Fruit fly (Drosophila melanogaster) whole organism, embryonic: ENCODE measurements around the gene anchor.

Experiments
- B-H2 ChIP-seq: fragments of 200-800 bp; sonication (Bioruptor generic); optimal IDR thresholded peaks from 2 replicates; lab custom pipeline; 2018; ENCODE audit warnings: missing biosample characterization, mild to moderate bottlenecking, missing genetic modification characterization
- CG12391 ChIP-seq: fragments of 200-800 bp; sonication (Bioruptor generic); optimal IDR thresholded peaks from 3 replicates; lab custom pipeline; 2018; ENCODE audit warnings: missing biosample characterization, mild to moderate bottlenecking, missing genetic modification characterization, moderate library complexity
- CG12942 ChIP-seq: fragments of 200-800 bp; sonication (Bioruptor generic); optimal IDR thresholded peaks from 3 replicates; lab custom pipeline; 2016; ENCODE audit warnings: missing biosample characterization, missing genetic modification characterization
- CG14014 ChIP-seq: fragments of 200-800 bp; sonication (Bioruptor generic); IDR thresholded peaks from 2 replicates; pipeline ENCODE4 v1.3.6; 2022; ENCODE audit warnings: missing biosample characterization, missing genetic modification characterization
- CG14441 ChIP-seq: fragments of 200-800 bp; sonication (Bioruptor generic); IDR thresholded peaks from 2 replicates; pipeline ENCODE4 v1.3.6; 2022; ENCODE audit warnings: missing biosample characterization, missing genetic modification characterization
- CG15514 ChIP-seq: fragments of 200-800 bp; sonication (Bioruptor generic); optimal IDR thresholded peaks from 3 replicates; lab custom pipeline; 2017; ENCODE audit warnings: missing biosample characterization, missing genetic modification characterization, mild to moderate bottlenecking, moderate library complexity, missing genetic modification reagents
- CG16863 ChIP-seq: fragments of 200-800 bp; sonication (Bioruptor generic); optimal IDR thresholded peaks from 3 replicates; lab custom pipeline; 2016; ENCODE audit warnings: missing biosample characterization, missing genetic modification characterization
- CG17568 ChIP-seq: fragments of 200-800 bp; sonication (Bioruptor generic); optimal IDR thresholded peaks from 2 replicates; lab custom pipeline; 2018; ENCODE audit warnings: missing biosample characterization, mild to moderate bottlenecking, missing genetic modification characterization, moderate library complexity
- CG17829 ChIP-seq: fragments of 200-800 bp; optimal IDR thresholded peaks from 2 replicates; lab custom pipeline; 2019; ENCODE audit warnings: missing biosample characterization, mild to moderate bottlenecking, missing genetic modification characterization, moderate library complexity
- CG18764 ChIP-seq: fragments of 200-800 bp; sonication (Bioruptor generic); optimal IDR thresholded peaks from 3 replicates; lab custom pipeline; 2016; ENCODE audit warnings: missing biosample characterization, missing genetic modification characterization
- CG30431 ChIP-seq: fragments of 200-800 bp; sonication (Bioruptor generic); optimal IDR thresholded peaks from 2 replicates; lab custom pipeline; 2017; ENCODE audit warnings: missing biosample characterization, missing genetic modification characterization
- CG32767 ChIP-seq: fragments of 200-800 bp; sonication (Bioruptor generic); IDR thresholded peaks from 2 replicates; pipeline ENCODE4 v1.3.6; 2022; ENCODE audit warnings: missing biosample characterization, missing genetic modification characterization
- CG42726 ChIP-seq: fragments of 200-800 bp; sonication (Bioruptor generic); IDR thresholded peaks from 2 replicates; pipeline ENCODE4 v1.3.6; 2022; ENCODE audit warnings: missing biosample characterization, missing genetic modification characterization; ENCODE audit not compliant: partially characterized antibody
- CG4328 ChIP-seq: fragments of 200-800 bp; sonication (Bioruptor generic); optimal IDR thresholded peaks from 3 replicates; lab custom pipeline; 2017; ENCODE audit warnings: missing biosample characterization, missing genetic modification reagents, missing genetic modification characterization
- CG4820 ChIP-seq: fragments of 200-800 bp; sonication (Bioruptor generic); optimal IDR thresholded peaks from 3 replicates; lab custom pipeline; 2016; ENCODE audit warnings: missing biosample characterization, missing genetic modification characterization
- CG6175 ChIP-seq: fragments of 200-800 bp; sonication (Bioruptor generic); IDR thresholded peaks from 3 replicates; pipeline ENCODE4 v1.3.6; 2022; ENCODE audit warnings: missing biosample characterization, missing genetic modification characterization
- CG6689 ChIP-seq: fragments of 200-800 bp; sonication (Bioruptor generic); IDR thresholded peaks from 2 replicates; pipeline ENCODE4 v1.3.6; 2022; ENCODE audit warnings: missing biosample characterization, missing genetic modification characterization
- CG7556 ChIP-seq: fragments of 200-800 bp; sonication (Bioruptor generic); optimal IDR thresholded peaks from 2 replicates; lab custom pipeline; 2017; ENCODE audit warnings: missing biosample characterization, mild to moderate bottlenecking, missing genetic modification characterization
- CG9727 ChIP-seq: fragments of 200-800 bp; sonication (Bioruptor generic); optimal IDR thresholded peaks from 3 replicates; lab custom pipeline; 2017; ENCODE audit warnings: missing biosample characterization, mild to moderate bottlenecking, missing genetic modification characterization
- CTCF ChIP-seq: fragments of 200-800 bp; sonication (Bioruptor generic); optimal IDR thresholded peaks from 2 replicates; lab custom pipeline; 2017; ENCODE audit warnings: missing biosample characterization, mild to moderate bottlenecking, missing genetic modification characterization, moderate library complexity
- CrebB ChIP-seq: fragments of 200-800 bp; sonication (Bioruptor generic); optimal IDR thresholded peaks from 3 replicates; lab custom pipeline; 2018; ENCODE audit warnings: missing biosample characterization, mild to moderate bottlenecking, missing genetic modification characterization
- D19A ChIP-seq: fragments of 200-800 bp; optimal IDR thresholded peaks from 3 replicates; lab custom pipeline; 2019; ENCODE audit warnings: missing biosample characterization, mild to moderate bottlenecking, missing genetic modification characterization, moderate library complexity
- Dad ChIP-seq: fragments of 200-800 bp; sonication (Bioruptor generic); optimal IDR thresholded peaks from 3 replicates; lab custom pipeline; 2016; ENCODE audit warnings: missing biosample characterization, missing genetic modification characterization
- Dek ChIP-seq: fragments of 200-800 bp; sonication (Bioruptor generic); optimal IDR thresholded peaks from 3 replicates; lab custom pipeline; 2019; ENCODE audit warnings: missing biosample characterization, mild to moderate bottlenecking, missing genetic modification characterization, moderate library complexity
- Gsc ChIP-seq: fragments of 200-800 bp; sonication (Bioruptor generic); IDR thresholded peaks from 2 replicates; pipeline ENCODE4 v1.3.6; 2022; ENCODE audit warnings: missing biosample characterization, missing genetic modification characterization
- Jarid2 ChIP-seq: fragments of 200-800 bp; sonication (Bioruptor generic); optimal IDR thresholded peaks from 3 replicates; lab custom pipeline; 2017; ENCODE audit warnings: mild to moderate bottlenecking, missing biosample characterization, missing genetic modification reagents, missing genetic modification characterization
- Kr ChIP-seq: fragments of 200-800 bp; sonication (Bioruptor generic); optimal IDR thresholded peaks from 2 replicates; lab custom pipeline; 2017; ENCODE audit warnings: missing biosample characterization, mild to moderate bottlenecking, missing genetic modification characterization
- MTF-1 ChIP-seq: fragments of 200-800 bp; sonication (Bioruptor generic); optimal IDR thresholded peaks from 2 replicates; lab custom pipeline; 2018; ENCODE audit warnings: missing biosample characterization, mild to moderate bottlenecking, missing genetic modification characterization, borderline replicate concordance
- Meics ChIP-seq: fragments of 200-800 bp; sonication (Bioruptor generic); optimal IDR thresholded peaks from 2 replicates; lab custom pipeline; 2017; ENCODE audit warnings: missing biosample characterization, mild to moderate bottlenecking, missing genetic modification characterization
- Neu2 ChIP-seq: fragments of 200-800 bp; sonication (Bioruptor generic); optimal IDR thresholded peaks from 3 replicates; lab custom pipeline; 2016; ENCODE audit warnings: missing biosample characterization, missing genetic modification characterization, borderline replicate concordance
- Ptx1 ChIP-seq: fragments of 200-800 bp; sonication (Bioruptor generic); IDR thresholded peaks from 2 replicates; pipeline ENCODE4 v1.3.6; 2022; ENCODE audit warnings: missing biosample characterization, missing genetic modification characterization
- Tbp ChIP-seq: fragments of >200 bp; optimal IDR thresholded peaks from 2 replicates; lab custom pipeline; 2018; ENCODE audit warnings: missing biosample characterization, missing genetic modification characterization
- Xbp1 ChIP-seq: fragments of 200-800 bp; sonication (Bioruptor generic); optimal IDR thresholded peaks from 3 replicates; lab custom pipeline; 2016; ENCODE audit warnings: missing biosample characterization, mild to moderate bottlenecking, missing genetic modification characterization
- abd-A ChIP-seq: fragments of 200-800 bp; sonication (Bioruptor generic); optimal IDR thresholded peaks from 3 replicates; lab custom pipeline; 2019; ENCODE audit warnings: missing biosample characterization, mild to moderate bottlenecking, missing genetic modification characterization, moderate library complexity
- al ChIP-seq: fragments of 200-800 bp; sonication (Bioruptor generic); IDR thresholded peaks from 2 replicates; pipeline ENCODE4 v1.3.6; 2022; ENCODE audit warnings: missing biosample characterization, missing genetic modification characterization
- cg ChIP-seq: fragments of 200-800 bp; sonication (Bioruptor generic); optimal IDR thresholded peaks from 3 replicates; lab custom pipeline; 2019; ENCODE audit warnings: missing biosample characterization, mild to moderate bottlenecking, missing genetic modification characterization, moderate library complexity
- dimm ChIP-seq: fragments of 200-800 bp; sonication (Bioruptor generic); IDR thresholded peaks from 2 replicates; pipeline ENCODE4 v1.3.6; 2022; ENCODE audit warnings: missing biosample characterization, missing genetic modification characterization
- gcm ChIP-seq: fragments of 200-800 bp; sonication (Bioruptor generic); optimal IDR thresholded peaks from 2 replicates; lab custom pipeline; 2019; ENCODE audit warnings: missing biosample characterization, mild to moderate bottlenecking, missing genetic modification characterization, moderate library complexity
- nom ChIP-seq: fragments of 200-800 bp; sonication (Bioruptor generic); optimal IDR thresholded peaks from 2 replicates; lab custom pipeline; 2017; ENCODE audit warnings: missing biosample characterization, missing genetic modification characterization, mild to moderate bottlenecking, moderate library complexity, missing genetic modification reagents
- psq ChIP-seq: fragments of 200-800 bp; sonication (Bioruptor generic); optimal IDR thresholded peaks from 2 replicates; lab custom pipeline; 2017; ENCODE audit warnings: missing biosample characterization, missing genetic modification characterization
- pzg ChIP-seq: fragments of 200-800 bp; sonication (Bioruptor generic); optimal IDR thresholded peaks from 3 replicates; lab custom pipeline; 2018; ENCODE audit warnings: missing biosample characterization, mild to moderate bottlenecking, missing genetic modification characterization, moderate library complexity
- repo ChIP-seq: fragments of 200-800 bp; sonication (Bioruptor generic); optimal IDR thresholded peaks from 2 replicates; lab custom pipeline; 2016; ENCODE audit warnings: missing biosample characterization, missing genetic modification characterization
- sd ChIP-seq: fragments of 200-800 bp; sonication (Bioruptor generic); optimal IDR thresholded peaks from 3 replicates; lab custom pipeline; 2018; ENCODE audit warnings: missing biosample characterization, mild to moderate bottlenecking, missing genetic modification characterization, moderate library complexity
- seq ChIP-seq: fragments of 200-800 bp; sonication (Bioruptor generic); IDR thresholded peaks from 2 replicates; pipeline ENCODE4 v1.3.6; 2022; ENCODE audit warnings: missing biosample characterization, missing genetic modification characterization
- so ChIP-seq: fragments of 200-800 bp; sonication (Bioruptor generic); IDR thresholded peaks from 3 replicates; pipeline ENCODE4 v1.3.6; 2022; ENCODE audit warnings: missing biosample characterization, missing genetic modification characterization
- tll ChIP-seq, 2 experiments: fragments of 200-800 bp in 1 of 2; fragments of >200 bp in 1 of 2; sonication (Bioruptor generic) in 1 of 2; optimal IDR thresholded peaks; 2 replicates each; lab custom pipeline; 2017 to 2019; ENCODE audit warnings: missing biosample characterization in 2 of 2, missing genetic modification characterization in 2 of 2, mild to moderate bottlenecking in 1 of 2, moderate library complexity in 1 of 2
- vfl ChIP-seq: fragments of 200-800 bp; sonication (Bioruptor generic); optimal IDR thresholded peaks from 2 replicates; lab custom pipeline; 2016; ENCODE audit warnings: missing biosample characterization, missing genetic modification characterization
- wdn ChIP-seq: fragments of 200-800 bp; sonication (Bioruptor generic); IDR thresholded peaks from 2 replicates; pipeline ENCODE4 v1.3.6; 2022; ENCODE audit warnings: missing biosample characterization, missing genetic modification characterization
- zen2 ChIP-seq: fragments of 200-800 bp; sonication (Bioruptor generic); IDR thresholded peaks from 3 replicates; pipeline ENCODE4 v1.3.6; 2022; ENCODE audit warnings: missing biosample characterization, missing genetic modification characterization; ENCODE audit not compliant: partially characterized antibody

Gene anchor

DNA sequence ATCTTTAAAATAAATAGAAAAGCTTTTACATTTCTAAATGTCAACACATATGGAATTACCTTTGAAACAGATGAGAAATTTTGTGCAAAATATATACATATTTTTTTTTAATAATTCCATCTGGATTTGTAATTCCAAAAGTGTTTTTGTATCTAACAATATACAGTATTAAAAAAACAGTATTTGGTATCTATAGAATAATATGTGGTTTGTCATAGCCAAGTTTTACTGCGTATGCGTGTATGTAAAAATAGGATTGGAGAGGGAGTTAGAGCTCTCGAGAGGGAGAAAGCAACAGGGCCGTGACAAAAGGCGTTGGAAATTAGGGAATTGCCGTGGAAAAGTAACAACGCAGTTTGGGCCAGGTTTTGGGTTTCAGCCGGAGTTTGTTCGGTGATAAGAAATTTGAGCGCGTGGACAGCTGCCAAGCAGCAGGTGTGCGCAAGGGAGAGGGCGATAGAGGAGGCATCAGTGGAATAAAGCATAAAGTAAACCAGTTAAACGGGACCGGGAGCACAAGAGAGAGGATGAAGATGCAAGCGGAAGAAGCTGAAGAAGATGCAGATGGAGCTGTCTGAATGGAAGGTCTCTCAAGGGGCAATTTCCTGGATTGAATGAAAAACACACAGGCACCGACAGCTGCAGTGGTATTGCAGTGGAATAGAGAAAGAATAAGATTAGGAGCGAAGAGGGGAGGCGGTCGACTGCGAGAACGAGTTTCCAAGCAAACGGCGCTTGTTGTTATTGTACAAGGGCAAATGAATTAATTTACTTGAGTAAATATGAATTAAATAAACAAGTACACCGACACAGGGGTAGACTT lies 31.5 kb downstream of the anchor start (continued):
- TF ChIP-seq CG14014 (GFP tag; lab: Robert Waterston, UW) (peak; percentile 37; the same call in 1 of the 2 replicates), Dad (GFP tag; lab: Kevin White, UChicago) (no peak), psq (GFP tag; lab: Kevin White, UChicago) (no peak), CG30431 (GFP tag; lab: Kevin White, UChicago) (no peak), CG12942 (no peak), Kr (GFP tag; lab: Kevin White, UChicago) (peak; percentile 71), CG14441 (GFP tag; lab: Robert Waterston, UW) (peak; percentile 22; the same call in 1 of the 2 replicates), Tbp (GFP tag; lab: Kevin White, UChicago) (no peak), CTCF (GFP tag; lab: Kevin White, UChicago) (no peak), CG6175 (GFP tag; lab: Robert Waterston, UW) (peak; percentile 70; the same call in 2 of the 3 replicates), Meics (GFP tag; lab: Kevin White, UChicago) (peak; percentile 63), pzg (GFP tag; lab: Kevin White, UChicago) (no peak), abd-A (tag; lab: Kevin White, UChicago) (peak; percentile 25), CG4328 (peak; percentile 26), CG9727 (GFP tag; lab: Kevin White, UChicago) (peak; percentile 76), zen2 (GFP tag; lab: Robert Waterston, UW) (no peak), sd (no peak), al (GFP tag; lab: Robert Waterston, UW) (peak; percentile 29; the same call in 1 of the 2 replicates), vfl (GFP tag; lab: Kevin White, UChicago) (peak; percentile 15), seq (GFP tag; lab: Robert Waterston, UW) (0 out of 2 replicates have a peak, but pooled peaks have one; percentile 15), dimm (GFP tag; lab: Robert Waterston, UW) (no peak), CG4820 (GFP tag; lab: Kevin White, UChicago) (peak; percentile 45), D19A (no peak), repo (GFP tag; lab: Kevin White, UChicago) (peak; percentile 24), Gsc (no peak), tll (GFP tag; optimal IDR thresholded peaks at IDR 0.05; lab: Kevin White, UChicago) (no peak), CG6689 (GFP tag; lab: Robert Waterston, UW) (peak; percentile 61), Jarid2 (GFP tag; lab: Kevin White, UChicago) (peak; percentile 26), CG32767 (GFP tag; lab: Robert Waterston, UW) (no peak), CG17568 (peak; percentile 66), wdn (GFP tag; lab: Robert Waterston, UW) (no peak), CG15514 (GFP tag; lab: Kevin White, UChicago) (peak; percentile 75), nom (GFP tag; lab: Kevin White, UChicago) (peak; percentile 38), CG7556 (GFP tag; lab: Kevin White, UChicago) (no peak), Ptx1 (GFP tag; lab: Robert Waterston, UW) (0 out of 2 replicates have a peak, but pooled peaks have one; percentile 34), CG18764 (GFP tag; lab: Kevin White, UChicago) (peak; percentile 44), B-H2 (GFP tag; lab: Kevin White, UChicago) (no peak), MTF-1 (GFP tag; lab: Kevin White, UChicago) (peak; percentile 86), so (GFP tag; lab: Robert Waterston, UW) (no peak; the same call in 2 of the 3 replicates), CG17829 (tag; lab: Kevin White, UChicago) (no peak), gcm (GFP tag; lab: Kevin White, UChicago) (no peak), CrebB (tag; lab: Kevin White, UChicago) (no peak), cg (GFP tag; lab: Kevin White, UChicago) (no peak), CG16863 (GFP tag; lab: Kevin White, UChicago) (no peak), CG12391 (tag; lab: Kevin White, UChicago) (no peak), Dek (no peak), Neu2 (GFP tag; lab: Kevin White, UChicago) (no peak), Xbp1 (GFP tag; lab: Kevin White, UChicago) (no peak), CG42726 (GFP tag; lab: Robert Waterston, UW) (no peak)
